Worm (Caenorhabditis elegans): ENCODE data around the gene Y37E11B.5.

ce11 chrIV:3547500-3547899 lies 50.9 kb downstream of the Y37E11B.5 start, which contains the start of gene nstp-6:
- no peak for TF ChIP-seq unc-130 (GFP tag; optimal IDR thresholded peaks at IDR 0.05)
- TF ChIP-seq snpc-1.3 (tag; optimal IDR thresholded peaks at IDR 0.05; ENCODE audit: insufficient read depth) = no peak
- no peak for TF ChIP-seq C06A6.2 (GFP tag; conservative IDR thresholded peaks at IDR 0.05)
